Fruit fly (Drosophila melanogaster) whole organism, embryonic: Measurements from ENCODE around the gene ng4.
A peak's percentile ranks its signal among the peaks of the same experiment; 100 is the strongest.

Experiments
- CG10565 ChIP-seq: fragments of 200-800 bp; sonication (Bioruptor generic); optimal IDR thresholded peaks from 3 replicates; lab custom pipeline; 2016; ENCODE audit warnings: missing biosample characterization, mild to moderate bottlenecking, missing genetic modification characterization
- CG11247 ChIP-seq: fragments of 200-800 bp; sonication (Bioruptor generic); IDR thresholded peaks from 2 replicates; pipeline ENCODE4 v1.3.6; 2022; ENCODE audit warnings: missing biosample characterization, missing genetic modification characterization
- CG11398 ChIP-seq: fragments of 200-800 bp; sonication (Bioruptor generic); optimal IDR thresholded peaks from 2 replicates; lab custom pipeline; 2016; ENCODE audit warnings: missing biosample characterization, missing genetic modification characterization
- CG11695 ChIP-seq: fragments of 200-800 bp; sonication (Bioruptor generic); IDR thresholded peaks from 3 replicates; pipeline ENCODE4 v1.3.6; 2022; ENCODE audit warnings: missing biosample characterization, missing genetic modification characterization
- CG13296 ChIP-seq: fragments of 200-800 bp; sonication (Bioruptor generic); optimal IDR thresholded peaks from 3 replicates; lab custom pipeline; 2018; ENCODE audit warnings: missing biosample characterization, mild to moderate bottlenecking, missing genetic modification characterization
- CG16815 ChIP-seq: fragments of 200-800 bp; sonication (Bioruptor generic); optimal IDR thresholded peaks from 3 replicates; lab custom pipeline; 2017; ENCODE audit warnings: missing biosample characterization, mild to moderate bottlenecking, missing genetic modification characterization
- CG17328 ChIP-seq: fragments of 200-800 bp; sonication (Bioruptor generic); IDR thresholded peaks from 2 replicates; pipeline ENCODE4 v1.3.6; 2022; ENCODE audit warnings: missing biosample characterization, missing genetic modification characterization
- CG2129 ChIP-seq: fragments of 200-800 bp; sonication (Bioruptor generic); IDR thresholded peaks from 2 replicates; pipeline ENCODE4 v1.3.6; 2022; ENCODE audit warnings: missing biosample characterization, missing genetic modification characterization; ENCODE audit not compliant: partially characterized antibody
- CG32532 ChIP-seq: fragments of 200-800 bp; sonication (Bioruptor generic); IDR thresholded peaks from 2 replicates; pipeline ENCODE4 v1.3.6; 2022; ENCODE audit warnings: missing biosample characterization, missing genetic modification characterization
- CG3726 ChIP-seq: fragments of 200-800 bp; sonication (Bioruptor generic); IDR thresholded peaks from 3 replicates; pipeline ENCODE4, ENCODE4 v1.3.6; 2022; ENCODE audit warnings: missing biosample characterization, missing genetic modification characterization
- CG4360 ChIP-seq: fragments of 200-800 bp; sonication (Bioruptor generic); IDR thresholded peaks from 2 replicates; pipeline ENCODE4 v1.3.6; 2022; ENCODE audit warnings: missing biosample characterization, missing genetic modification characterization
- CG4617 ChIP-seq: fragments of 200-800 bp; sonication (Bioruptor generic); optimal IDR thresholded peaks from 3 replicates; lab custom pipeline; 2016; ENCODE audit warnings: missing biosample characterization, missing genetic modification characterization, borderline replicate concordance
- CG7372 ChIP-seq: fragments of 200-800 bp; sonication (Bioruptor generic); IDR thresholded peaks from 2 replicates; pipeline ENCODE4 v1.3.6; 2022; ENCODE audit warnings: missing biosample characterization, missing genetic modification characterization
- CG8281 ChIP-seq: fragments of 200-800 bp; sonication (Bioruptor generic); optimal IDR thresholded peaks from 2 replicates; lab custom pipeline; 2018; ENCODE audit warnings: missing biosample characterization, mild to moderate bottlenecking, missing genetic modification characterization, moderate library complexity
- CG8290 ChIP-seq, 3 experiments: fragments of 200-800 bp; sonication (Bioruptor generic); optimal IDR thresholded peaks; 2 replicates each; lab custom pipeline; 2016 to 2019; ENCODE audit warnings: missing biosample characterization in 3 of 3, missing genetic modification characterization in 3 of 3, mild to moderate bottlenecking in 2 of 3, moderate library complexity in 1 of 3
- CG8388 ChIP-seq: fragments of 200-800 bp; sonication (Bioruptor generic); optimal IDR thresholded peaks from 2 replicates; lab custom pipeline; 2019; ENCODE audit warnings: missing biosample characterization, mild to moderate bottlenecking, missing genetic modification characterization, moderate library complexity
- CHES-1-like ChIP-seq: fragments of 200-800 bp; sonication (Bioruptor generic); optimal IDR thresholded peaks from 2 replicates; lab custom pipeline; 2016; ENCODE audit warnings: missing biosample characterization, missing genetic modification characterization
- CoRest ChIP-seq: fragments of 200-800 bp; sonication (Bioruptor generic); optimal IDR thresholded peaks from 3 replicates; lab custom pipeline; 2018; ENCODE audit warnings: missing biosample characterization, mild to moderate bottlenecking, missing genetic modification characterization, moderate library complexity
- Drgx ChIP-seq: fragments of 200-800 bp; sonication (Bioruptor generic); IDR thresholded peaks from 2 replicates; pipeline ENCODE4 v1.3.6; 2022; ENCODE audit warnings: missing biosample characterization, missing genetic modification characterization
- E2f1 ChIP-seq: fragments of 200-800 bp; sonication (Bioruptor generic); IDR thresholded peaks from 2 replicates; pipeline ENCODE4 v1.3.6; 2022; ENCODE audit warnings: missing biosample characterization, missing genetic modification characterization
- Ets65A ChIP-seq: fragments of 200-800 bp; sonication (Bioruptor generic); peaks from one replicate; lab custom pipeline; 2016; ENCODE audit warnings: missing biosample characterization, missing genetic modification characterization
- Ets97D ChIP-seq: fragments of 200-800 bp; sonication (Bioruptor generic); optimal IDR thresholded peaks from 3 replicates; lab custom pipeline; 2016; ENCODE audit warnings: missing biosample characterization, missing genetic modification characterization
- Hey ChIP-seq: fragments of 200-800 bp; sonication (Bioruptor generic); optimal IDR thresholded peaks from 3 replicates; lab custom pipeline; 2018; ENCODE audit warnings: missing biosample characterization, mild to moderate bottlenecking, missing genetic modification characterization
- Lhr ChIP-seq: fragments of 200-800 bp; sonication (Bioruptor generic); optimal IDR thresholded peaks from 3 replicates; lab custom pipeline; 2017; ENCODE audit warnings: mild to moderate bottlenecking, missing biosample characterization, missing genetic modification reagents, missing genetic modification characterization
- Mes4 ChIP-seq: fragments of 200-800 bp; sonication (Bioruptor generic); optimal IDR thresholded peaks from 2 replicates; lab custom pipeline; 2016; ENCODE audit warnings: missing biosample characterization, missing genetic modification characterization
- Six4 ChIP-seq: fragments of 200-800 bp; sonication (Bioruptor generic); optimal IDR thresholded peaks from 2 replicates; lab custom pipeline; 2016; ENCODE audit warnings: missing biosample characterization, missing genetic modification characterization
- Spps ChIP-seq: fragments of 200-800 bp; sonication (Bioruptor generic); optimal IDR thresholded peaks from 2 replicates; lab custom pipeline; 2018; ENCODE audit warnings: missing biosample characterization, mild to moderate bottlenecking, missing genetic modification characterization
- YL-1 ChIP-seq: fragments of 200-800 bp; sonication (Bioruptor generic); optimal IDR thresholded peaks from 3 replicates; lab custom pipeline; 2017; ENCODE audit warnings: missing biosample characterization, mild to moderate bottlenecking, missing genetic modification characterization
- bab2 ChIP-seq: fragments of 200-800 bp; sonication (Bioruptor generic); optimal IDR thresholded peaks from 2 replicates; lab custom pipeline; 2016; ENCODE audit warnings: missing biosample characterization, missing genetic modification characterization
- chm ChIP-seq: fragments of 200-800 bp; sonication (Bioruptor generic); IDR thresholded peaks from 2 replicates; pipeline ENCODE4 v1.3.6; 2022; ENCODE audit warnings: missing biosample characterization, missing genetic modification characterization
- corto ChIP-seq: fragments of 200-800 bp; sonication (Bioruptor generic); optimal IDR thresholded peaks from 2 replicates; lab custom pipeline; 2016; ENCODE audit warnings: missing biosample characterization, mild to moderate bottlenecking, missing genetic modification characterization, moderate library complexity
- dati ChIP-seq: fragments of 200-800 bp; sonication (Bioruptor generic); IDR thresholded peaks from 2 replicates; pipeline ENCODE4 v1.3.6; 2022; ENCODE audit warnings: missing biosample characterization, missing genetic modification characterization
- ewg ChIP-seq: fragments of 200-800 bp; sonication (Bioruptor generic); optimal IDR thresholded peaks from 3 replicates; lab custom pipeline; 2017; ENCODE audit warnings: mild to moderate bottlenecking, missing biosample characterization, missing genetic modification reagents, missing genetic modification characterization
- fd102C ChIP-seq: fragments of 200-800 bp; sonication (Bioruptor generic); optimal IDR thresholded peaks from 2 replicates; lab custom pipeline; 2018; ENCODE audit warnings: missing biosample characterization, mild to moderate bottlenecking, missing genetic modification characterization, moderate library complexity
- fd3F ChIP-seq: fragments of 200-800 bp; sonication (Bioruptor generic); optimal IDR thresholded peaks from 2 replicates; lab custom pipeline; 2018; ENCODE audit warnings: missing biosample characterization, mild to moderate bottlenecking, missing genetic modification characterization, moderate library complexity
- ftz-f1 ChIP-seq: fragments of 200-800 bp; sonication (Bioruptor generic); optimal IDR thresholded peaks from 2 replicates; lab custom pipeline; 2016; ENCODE audit warnings: missing biosample characterization, missing genetic modification characterization
- grn ChIP-seq: fragments of 200-800 bp; sonication (Bioruptor generic); optimal IDR thresholded peaks from 3 replicates; lab custom pipeline; 2017; ENCODE audit warnings: missing biosample characterization, missing genetic modification characterization
- jumu ChIP-seq: fragments of 200-800 bp; sonication (Bioruptor generic); optimal IDR thresholded peaks from 3 replicates; lab custom pipeline; 2016; ENCODE audit warnings: missing biosample characterization, missing genetic modification characterization
- lab ChIP-seq: fragments of 200-800 bp; sonication (Bioruptor generic); optimal IDR thresholded peaks from 3 replicates; lab custom pipeline; 2017; ENCODE audit warnings: missing biosample characterization, missing genetic modification characterization, mild to moderate bottlenecking, moderate library complexity, missing genetic modification reagents
- mld ChIP-seq: fragments of 200-800 bp; sonication (Bioruptor generic); IDR thresholded peaks from 3 replicates; pipeline ENCODE4 v1.3.6; 2022; ENCODE audit warnings: missing biosample characterization, missing genetic modification characterization; ENCODE audit not compliant: partially characterized antibody
- odd ChIP-seq: fragments of 200-800 bp; sonication (Bioruptor generic); optimal IDR thresholded peaks from 2 replicates; lab custom pipeline; 2017; ENCODE audit warnings: missing biosample characterization, mild to moderate bottlenecking, missing genetic modification characterization
- pan ChIP-seq, 4 experiments: fragments of >200 bp in 3 of 4; fragments of 200-800 bp in 1 of 4; sonication (Bioruptor generic) in 1 of 4; optimal IDR thresholded peaks in 3 of 4; IDR thresholded peaks in 1 of 4; 2 replicates each; pipeline versions ENCODE4 v1.3.6 to Lab custom; 2017 to 2022; ENCODE audit warnings: missing biosample characterization in 2 of 4, missing genetic modification characterization in 2 of 4, mixed read lengths in 1 of 4
- peb ChIP-seq: fragments of 200-800 bp; sonication (Bioruptor generic); IDR thresholded peaks from 2 replicates; pipeline ENCODE4 v1.3.6; 2022; ENCODE audit warnings: missing biosample characterization, missing genetic modification characterization
- pros ChIP-seq: fragments of 200-800 bp; sonication (Bioruptor generic); optimal IDR thresholded peaks from 3 replicates; lab custom pipeline; 2019; ENCODE audit warnings: missing biosample characterization, mild to moderate bottlenecking, missing genetic modification characterization, moderate library complexity
- ranshi ChIP-seq: fragments of 200-800 bp; sonication (Bioruptor generic); IDR thresholded peaks from 2 replicates; pipeline ENCODE4 v1.3.6; 2022; ENCODE audit warnings: missing biosample characterization, missing genetic modification characterization
- scrt ChIP-seq: fragments of 200-800 bp; sonication (Bioruptor generic); optimal IDR thresholded peaks from 2 replicates; lab custom pipeline; 2018; ENCODE audit warnings: missing biosample characterization, mild to moderate bottlenecking, missing genetic modification characterization, moderate library complexity
- stwl ChIP-seq: fragments of 200-800 bp; sonication (Bioruptor generic); optimal IDR thresholded peaks from 3 replicates; lab custom pipeline; 2018; ENCODE audit warnings: missing biosample characterization, mild to moderate bottlenecking, missing genetic modification characterization, moderate library complexity
- yki ChIP-seq: fragments of >200 bp; optimal IDR thresholded peaks from 3 replicates; lab custom pipeline; 2018

ng4 gene

dm6 chrX:3288909-3289706 lies 45.1 kb upstream of the ng4 start (continued):
- no peak for TF ChIP-seq pan (optimal IDR thresholded peaks at IDR 0.05; lab: Kevin White, UChicago)
- peak in 1 of 2 experiments; percentile 67 for TF ChIP-seq pan (GFP tag; optimal IDR thresholded peaks at IDR 0.05 in 1 of 2, IDR thresholded peaks at IDR 0.05 in 1 of 2)
- peak; percentile 53 for TF ChIP-seq CG17328
- TF ChIP-seq jumu (GFP tag; lab: Kevin White, UChicago), result no peak
- no peak for TF ChIP-seq pros (GFP tag; lab: Kevin White, UChicago)
- TF ChIP-seq CG10565, result no peak
- peak; percentile 68 for TF ChIP-seq ewg (GFP tag; lab: Kevin White, UChicago)
- peak; percentile 61 for TF ChIP-seq CG4360 (GFP tag; lab: Robert Waterston, UW)
- TF ChIP-seq corto (GFP tag; lab: Kevin White, UChicago), result no peak
- TF ChIP-seq chm, result no peak
- no peak for TF ChIP-seq yki (lab: Kevin White, UChicago)
- TF ChIP-seq fd3F (GFP tag; lab: Kevin White, UChicago), result no peak
- 0 out of 2 replicates have a peak, but pooled peaks have one; percentile 22 for TF ChIP-seq CG32532 (GFP tag; lab: Robert Waterston, UW)
- peak; percentile 17 for TF ChIP-seq Six4 (GFP tag; lab: Kevin White, UChicago)
- peak; percentile 7 for TF ChIP-seq stwl (tag; lab: Kevin White, UChicago)
- no peak for TF ChIP-seq CG13296 (GFP tag; lab: Kevin White, UChicago)
- TF ChIP-seq Spps, result no peak
- TF ChIP-seq Drgx (GFP tag; lab: Robert Waterston, UW), result peak; percentile 46
- no peak for TF ChIP-seq CG4617
- peak; percentile 13; the same call in 1 of the 2 replicates for TF ChIP-seq ranshi (GFP tag; lab: Robert Waterston, UW)
- TF ChIP-seq Ets65A (GFP tag; lab: Kevin White, UChicago), result peak; percentile 58
- no peak for TF ChIP-seq Ets97D (GFP tag; lab: Kevin White, UChicago)
- no peak for TF ChIP-seq CG2129 (GFP tag; lab: Robert Waterston, UW)
- no peak for TF ChIP-seq peb (GFP tag; lab: Robert Waterston, UW)
- peak; percentile 19 for TF ChIP-seq odd (GFP tag; lab: Kevin White, UChicago)
- no peak for TF ChIP-seq CG7372 (GFP tag; lab: Robert Waterston, UW)
- 0 out of 3 replicates have a peak, but pooled peaks have one; percentile 29 for TF ChIP-seq mld
- TF ChIP-seq Lhr (GFP tag; lab: Kevin White, UChicago), result no peak
- TF ChIP-seq E2f1 (GFP tag; lab: Robert Waterston, UW), result peak; percentile 23
- peak; percentile 22 for TF ChIP-seq scrt (GFP tag; lab: Kevin White, UChicago)
- no peak for TF ChIP-seq CG8388 (GFP tag; lab: Kevin White, UChicago)
- TF ChIP-seq fd102C (GFP tag; lab: Kevin White, UChicago), result no peak
- TF ChIP-seq CG11695, result peak; percentile 36; the same call in 2 of the 3 replicates
- TF ChIP-seq Hey (tag; lab: Kevin White, UChicago), result no peak
- TF ChIP-seq ftz-f1 (GFP tag; lab: Kevin White, UChicago), result no peak
- TF ChIP-seq CHES-1-like (GFP tag; lab: Kevin White, UChicago), result no peak
- TF ChIP-seq lab (GFP tag; lab: Kevin White, UChicago), result peak; percentile 41
- no peak for TF ChIP-seq CG16815 (GFP tag; lab: Kevin White, UChicago)
- TF ChIP-seq CG11398 (GFP tag; lab: Kevin White, UChicago), result no peak
- TF ChIP-seq CG11247, result no peak
- no peak for TF ChIP-seq grn
- TF ChIP-seq Mes4 (GFP tag; lab: Kevin White, UChicago), result no peak
- TF ChIP-seq bab2 (GFP tag; lab: Kevin White, UChicago), result no peak
- TF ChIP-seq CG8290 (GFP tag; optimal IDR thresholded peaks at IDR 0.05; lab: Kevin White, UChicago), result peak; percentile 39
- TF ChIP-seq CG8290 (tag; optimal IDR thresholded peaks at IDR 0.05; lab: Kevin White, UChicago), result peak; percentile 23 to 30
- TF ChIP-seq CG3726 (GFP tag; lab: Robert Waterston, UW), result 0 out of 3 replicates have a peak, but pooled peaks have one; percentile 46
- TF ChIP-seq dati, result no peak
- TF ChIP-seq CG8281 (tag; lab: Kevin White, UChicago), result no peak
- no peak for TF ChIP-seq YL-1 (GFP tag; lab: Kevin White, UChicago)
- peak; percentile 53 for TF ChIP-seq CoRest (tag; lab: Kevin White, UChicago)
